Fruit fly (Drosophila melanogaster) whole organism, embryonic: ENCODE results near the gene CG42824.
A peak's percentile ranks its signal among the peaks of the same experiment; 100 is the strongest.

Experiments used
- Atf6 ChIP-seq: fragments of 200-800 bp; sonication (Bioruptor generic); IDR thresholded peaks from 2 replicates; pipeline ENCODE4 v1.3.6; 2022; ENCODE audit warnings: missing biosample characterization, missing genetic modification characterization
- Awh ChIP-seq: fragments of 200-800 bp; sonication (Bioruptor generic); IDR thresholded peaks from 2 replicates; pipeline ENCODE4, ENCODE4 v1.3.6; 2022; ENCODE audit warnings: missing biosample characterization, missing genetic modification characterization
- CG10654 ChIP-seq: fragments of 200-800 bp; sonication (Bioruptor generic); optimal IDR thresholded peaks from 2 replicates; lab custom pipeline; 2016; ENCODE audit warnings: missing biosample characterization, missing genetic modification characterization
- CG12769 ChIP-seq: fragments of 200-800 bp; sonication (Bioruptor generic); optimal IDR thresholded peaks from 2 replicates; lab custom pipeline; 2019; ENCODE audit warnings: missing biosample characterization, mild to moderate bottlenecking, missing genetic modification characterization, moderate library complexity
- CG14050 ChIP-seq: fragments of 200-800 bp; sonication (Bioruptor generic); IDR thresholded peaks from 3 replicates; pipeline ENCODE4 v1.3.6; 2022; ENCODE audit warnings: missing biosample characterization, missing genetic modification characterization
- CG15514 ChIP-seq: fragments of 200-800 bp; sonication (Bioruptor generic); optimal IDR thresholded peaks from 3 replicates; lab custom pipeline; 2017; ENCODE audit warnings: missing biosample characterization, missing genetic modification characterization, mild to moderate bottlenecking, moderate library complexity, missing genetic modification reagents
- CG1603 ChIP-seq: fragments of 200-800 bp; sonication (Bioruptor generic); optimal IDR thresholded peaks from 2 replicates; lab custom pipeline; 2019; ENCODE audit warnings: missing biosample characterization, mild to moderate bottlenecking, missing genetic modification characterization, moderate library complexity
- CG16779 ChIP-seq: fragments of 200-800 bp; sonication (Bioruptor generic); IDR thresholded peaks from 2 replicates; pipeline ENCODE4 v1.3.6; 2022; ENCODE audit warnings: missing biosample characterization, missing genetic modification characterization
- CG17359 ChIP-seq: fragments of 200-800 bp; sonication (Bioruptor generic); optimal IDR thresholded peaks from 3 replicates; lab custom pipeline; 2018; ENCODE audit warnings: missing biosample characterization, mild to moderate bottlenecking, missing genetic modification characterization, moderate library complexity
- CG18476 ChIP-seq: fragments of 200-800 bp; sonication (Bioruptor generic); optimal IDR thresholded peaks from 2 replicates; lab custom pipeline; 2016; ENCODE audit warnings: missing biosample characterization, mild to moderate bottlenecking, missing genetic modification characterization
- CG2889 ChIP-seq: fragments of 200-800 bp; sonication (Bioruptor generic); IDR thresholded peaks from 3 replicates; pipeline ENCODE4 v1.3.6; 2022; ENCODE audit warnings: missing biosample characterization, missing genetic modification characterization
- CG3847 ChIP-seq: fragments of 200-800 bp; sonication (Bioruptor generic); IDR thresholded peaks from 2 replicates; pipeline ENCODE4 v1.3.6; 2022; ENCODE audit warnings: missing biosample characterization, missing genetic modification characterization
- CG3995 ChIP-seq: fragments of 200-800 bp; sonication (Bioruptor generic); optimal IDR thresholded peaks from 3 replicates; lab custom pipeline; 2016; ENCODE audit warnings: missing biosample characterization, missing genetic modification characterization
- CG6272 ChIP-seq: fragments of 200-800 bp; sonication (Bioruptor generic); IDR thresholded peaks from 2 replicates; pipeline ENCODE4 v1.3.6; 2022; ENCODE audit warnings: missing biosample characterization, missing genetic modification characterization
- CG6854 ChIP-seq: fragments of 200-800 bp; sonication (Bioruptor generic); optimal IDR thresholded peaks from 3 replicates; lab custom pipeline; 2017; ENCODE audit warnings: missing biosample characterization, mild to moderate bottlenecking, missing genetic modification characterization
- CG7987 ChIP-seq: fragments of 200-800 bp; sonication (Bioruptor generic); optimal IDR thresholded peaks from 2 replicates; lab custom pipeline; 2018; ENCODE audit warnings: missing biosample characterization, mild to moderate bottlenecking, missing genetic modification characterization, moderate library complexity
- CTCF ChIP-seq: fragments of 200-800 bp; sonication (Bioruptor generic); optimal IDR thresholded peaks from 2 replicates; lab custom pipeline; 2017; ENCODE audit warnings: missing biosample characterization, mild to moderate bottlenecking, missing genetic modification characterization, moderate library complexity
- CoRest ChIP-seq: fragments of 200-800 bp; sonication (Bioruptor generic); optimal IDR thresholded peaks from 3 replicates; lab custom pipeline; 2018; ENCODE audit warnings: missing biosample characterization, mild to moderate bottlenecking, missing genetic modification characterization, moderate library complexity
- Dfd ChIP-seq, 2 experiments: fragments of >200 bp; optimal IDR thresholded peaks; 2 replicates each; lab custom pipeline; 2017; ENCODE audit warnings: missing biosample characterization in 2 of 2, missing genetic modification characterization in 2 of 2
- Dref ChIP-seq: fragments of 200-800 bp; sonication (Bioruptor generic); IDR thresholded peaks from 2 replicates; pipeline ENCODE4 v1.3.6; 2022; ENCODE audit warnings: missing biosample characterization, missing genetic modification characterization
- Elba2 ChIP-seq: fragments of 200-800 bp; sonication (Bioruptor generic); optimal IDR thresholded peaks from 3 replicates; lab custom pipeline; 2016; ENCODE audit warnings: missing biosample characterization, missing genetic modification characterization
- H15 ChIP-seq: fragments of 200-800 bp; sonication (Bioruptor generic); IDR thresholded peaks from 3 replicates; pipeline ENCODE4 v1.3.6; 2022; ENCODE audit warnings: missing biosample characterization, missing genetic modification characterization
- HmgZ ChIP-seq: fragments of 200-800 bp; sonication (Bioruptor generic); optimal IDR thresholded peaks from 2 replicates; lab custom pipeline; 2018; ENCODE audit warnings: missing biosample characterization, mild to moderate bottlenecking, missing genetic modification characterization
- Hmx ChIP-seq: fragments of 200-800 bp; sonication (Bioruptor generic); optimal IDR thresholded peaks from 2 replicates; lab custom pipeline; 2016; ENCODE audit warnings: missing biosample characterization, missing genetic modification characterization
- Lhr ChIP-seq: fragments of 200-800 bp; sonication (Bioruptor generic); optimal IDR thresholded peaks from 3 replicates; lab custom pipeline; 2017; ENCODE audit warnings: mild to moderate bottlenecking, missing biosample characterization, missing genetic modification reagents, missing genetic modification characterization
- NC2β ChIP-seq: fragments of 200-800 bp; sonication (Bioruptor generic); optimal IDR thresholded peaks from 2 replicates; lab custom pipeline; 2016; ENCODE audit warnings: missing biosample characterization, missing genetic modification characterization
- NK7.1 ChIP-seq: fragments of 200-800 bp; sonication (Bioruptor generic); optimal IDR thresholded peaks from 3 replicates; lab custom pipeline; 2016; ENCODE audit warnings: missing biosample characterization, missing genetic modification characterization
- Six4 ChIP-seq: fragments of 200-800 bp; sonication (Bioruptor generic); optimal IDR thresholded peaks from 2 replicates; lab custom pipeline; 2016; ENCODE audit warnings: missing biosample characterization, missing genetic modification characterization
- Stat92E ChIP-seq, 3 experiments: fragments of >200 bp in 2 of 3; fragments of 200-800 bp in 1 of 3; sonication (Bioruptor generic) in 1 of 3; optimal IDR thresholded peaks; 2 replicates each; lab custom pipeline; 2017 to 2019; ENCODE audit warnings: missing biosample characterization in 3 of 3, missing genetic modification characterization in 3 of 3, mild to moderate bottlenecking in 1 of 3, moderate library complexity in 1 of 3
- bbx ChIP-seq: fragments of 200-800 bp; sonication (Bioruptor generic); IDR thresholded peaks from 2 replicates; pipeline ENCODE4 v1.3.6; 2022; ENCODE audit warnings: missing biosample characterization, missing genetic modification characterization; ENCODE audit not compliant: partially characterized antibody
- btn ChIP-seq: fragments of 200-800 bp; sonication (Bioruptor generic); optimal IDR thresholded peaks from 2 replicates; lab custom pipeline; 2016; ENCODE audit warnings: missing biosample characterization, missing genetic modification characterization
- chinmo ChIP-seq: fragments of 200-800 bp; sonication (Bioruptor generic); IDR thresholded peaks from 4 replicates; pipeline ENCODE4 v1.3.6; 2022; ENCODE audit warnings: missing biosample characterization, missing genetic modification characterization; ENCODE audit not compliant: partially characterized antibody
- da ChIP-seq: fragments of 200-800 bp; sonication (Bioruptor generic); optimal IDR thresholded peaks from 2 replicates; lab custom pipeline; 2016; ENCODE audit warnings: missing biosample characterization, missing genetic modification characterization
- jing ChIP-seq: fragments of 200-800 bp; sonication (Bioruptor generic); optimal IDR thresholded peaks from 2 replicates; lab custom pipeline; 2018; ENCODE audit warnings: missing biosample characterization, mild to moderate bottlenecking, missing genetic modification characterization
- kah ChIP-seq: fragments of 200-800 bp; sonication (Bioruptor generic); optimal IDR thresholded peaks from 2 replicates; lab custom pipeline; 2018; ENCODE audit warnings: missing biosample characterization, mild to moderate bottlenecking, missing genetic modification characterization
- nmo ChIP-seq: fragments of 200-800 bp; sonication (Bioruptor generic); optimal IDR thresholded peaks from 2 replicates; lab custom pipeline; 2018; ENCODE audit warnings: missing biosample characterization, mild to moderate bottlenecking, missing genetic modification characterization, moderate library complexity
- pfk ChIP-seq: fragments of 200-800 bp; sonication (Bioruptor generic); optimal IDR thresholded peaks from 2 replicates; lab custom pipeline; 2018; ENCODE audit warnings: missing biosample characterization, mild to moderate bottlenecking, missing genetic modification characterization, moderate library complexity
- pros ChIP-seq: fragments of 200-800 bp; sonication (Bioruptor generic); optimal IDR thresholded peaks from 3 replicates; lab custom pipeline; 2019; ENCODE audit warnings: missing biosample characterization, mild to moderate bottlenecking, missing genetic modification characterization, moderate library complexity
- sd ChIP-seq: fragments of 200-800 bp; sonication (Bioruptor generic); optimal IDR thresholded peaks from 3 replicates; lab custom pipeline; 2018; ENCODE audit warnings: missing biosample characterization, mild to moderate bottlenecking, missing genetic modification characterization, moderate library complexity
- slbo ChIP-seq: fragments of 200-800 bp; sonication (Bioruptor generic); IDR thresholded peaks from 2 replicates; pipeline ENCODE4 v1.3.6; 2022; ENCODE audit warnings: missing biosample characterization, missing genetic modification characterization
- trh ChIP-seq: fragments of 200-800 bp; sonication (Bioruptor generic); optimal IDR thresholded peaks from 2 replicates; lab custom pipeline; 2016; ENCODE audit warnings: missing biosample characterization, missing genetic modification characterization
- vvl ChIP-seq: fragments of 200-800 bp; sonication (Bioruptor generic); IDR thresholded peaks from 2 replicates; pipeline ENCODE4 v1.3.6; 2022; ENCODE audit warnings: missing biosample characterization, missing genetic modification characterization
- wdn ChIP-seq: fragments of 200-800 bp; sonication (Bioruptor generic); IDR thresholded peaks from 2 replicates; pipeline ENCODE4 v1.3.6; 2022; ENCODE audit warnings: missing biosample characterization, missing genetic modification characterization
- wek ChIP-seq: fragments of 200-800 bp; sonication (Bioruptor generic); optimal IDR thresholded peaks from 3 replicates; lab custom pipeline; 2018; ENCODE audit warnings: missing biosample characterization, mild to moderate bottlenecking, missing genetic modification characterization, moderate library complexity
- wor ChIP-seq: fragments of 200-800 bp; sonication (Bioruptor generic); IDR thresholded peaks from 2 replicates; pipeline ENCODE4 v1.3.6; 2022; ENCODE audit warnings: missing biosample characterization, missing genetic modification characterization
- zf30C ChIP-seq: fragments of 200-800 bp; sonication (Bioruptor generic); optimal IDR thresholded peaks from 3 replicates; lab custom pipeline; 2018; ENCODE audit warnings: missing biosample characterization, mild to moderate bottlenecking, missing genetic modification characterization

The CG42824 gene

dm6 chr3R:17449402-17449801, 43.1 kb upstream of the CG42824 start (continued):
- TF ChIP-seq nmo (GFP tag; lab: Kevin White, UChicago) (peak; percentile 29), zf30C (no peak), CG14050 (no peak), Dfd (GFP tag; optimal IDR thresholded peaks at IDR 0.05; lab: Kevin White, UChicago) (peak in 1 of 2 experiments; percentile 47), CG17359 (tag; lab: Kevin White, UChicago) (no peak), wor (GFP tag; lab: Robert Waterston, UW) (no peak), NK7.1 (no peak), Dref (GFP tag; lab: Robert Waterston, UW) (no peak), CG1603 (peak; percentile 21), CG6854 (GFP tag; lab: Kevin White, UChicago) (no peak), H15 (GFP tag; lab: Robert Waterston, UW) (0 out of 3 replicates have a peak, but pooled peaks have one; percentile 18), pfk (GFP tag; lab: Kevin White, UChicago) (no peak), CG15514 (GFP tag; lab: Kevin White, UChicago) (no peak), CTCF (GFP tag; lab: Kevin White, UChicago) (peak; percentile 95), bbx (peak; percentile 48; the same call in 1 of the 2 replicates), CG6272 (GFP tag; lab: Robert Waterston, UW) (0 out of 2 replicates have a peak, but pooled peaks have one; percentile 25), da (GFP tag; lab: Kevin White, UChicago) (no peak), slbo (GFP tag; lab: Robert Waterston, UW) (0 out of 2 replicates have a peak, but pooled peaks have one; percentile 34), pros (GFP tag; lab: Kevin White, UChicago) (no peak), kah (peak; percentile 64), Lhr (GFP tag; lab: Kevin White, UChicago) (peak; percentile 28), CG3995 (GFP tag; lab: Kevin White, UChicago) (peak; percentile 28), CG18476 (no peak), CoRest (peak; percentile 12), CG3847 (peak; percentile 27; the same call in 1 of the 2 replicates)

dm6 chr3R:17448758-17449157, 42.4 kb upstream of the CG42824 start, which contains the start of gene Eh:
TSS of gene Eh (minus strand) at chr3R:17448858.
- TF ChIP-seq CG2889 (GFP tag; lab: Robert Waterston, UW) = 0 out of 3 replicates have a peak, but pooled peaks have one; percentile 24
- TF ChIP-seq jing (GFP tag; lab: Kevin White, UChicago) = no peak
- TF ChIP-seq, all 482 proteins: peak for 1

- 0 out of 4 replicates have a peak, but pooled peaks have one; percentile 57 for TF ChIP-seq chinmo (GFP tag; lab: Robert Waterston, UW)
- TF ChIP-seq Awh (GFP tag; lab: Robert Waterston, UW) = peak; percentile 61
- peak; percentile 60 for TF ChIP-seq CG12769 (tag; lab: Kevin White, UChicago)
- TF ChIP-seq wek (GFP tag; lab: Kevin White, UChicago) = no peak
- peak; percentile 60; the same call in 1 of the 2 replicates for TF ChIP-seq vvl (GFP tag; lab: Robert Waterston, UW)
- TF ChIP-seq sd (tag; lab: Kevin White, UChicago) = peak; percentile 74
These were observed 41.3 kb upstream of the CG42824 start for dm6 chr3R:17447615-17448014.

dm6 chr3R:17440628-17441027, 34.3 kb upstream of the CG42824 start, which contains the start of gene CG14331:
TSS of gene CG14331 (minus strand) at chr3R:17440728.
- TF ChIP-seq HmgZ (tag; lab: Kevin White, UChicago) (no peak), sd (tag; lab: Kevin White, UChicago) (no peak), CG14050 (no peak), Elba2 (GFP tag; lab: Kevin White, UChicago) (no peak), Six4 (no peak), trh (GFP tag; lab: Kevin White, UChicago) (no peak), Stat92E (GFP tag; optimal IDR thresholded peaks at IDR 0.05; lab: Kevin White, UChicago) (no peak), da (GFP tag; lab: Kevin White, UChicago) (no peak), pros (GFP tag; lab: Kevin White, UChicago) (no peak), CG12769 (tag; lab: Kevin White, UChicago) (no peak), CG6272 (GFP tag; lab: Robert Waterston, UW) (no peak), NC2β (no peak), Atf6 (no peak), CG16779 (GFP tag; lab: Robert Waterston, UW) (no peak), btn (GFP tag; lab: Kevin White, UChicago) (no peak), Hmx (GFP tag; lab: Kevin White, UChicago) (no peak), wdn (GFP tag; lab: Robert Waterston, UW) (no peak), CG10654 (no peak), CG7987 (GFP tag; lab: Kevin White, UChicago) (no peak)
